Worm (Caenorhabditis elegans) whole organism, L4 larva: ENCODE data around the gene C05B5.17.

ENCODE experiments used
- F10B5.3 ChIP-seq: sonication (generic microtip); optimal IDR thresholded peaks from 2 replicates; lab custom pipeline; 2016; ENCODE audit warnings: mild to moderate bottlenecking, missing genetic modification characterization, missing compliant biosample characterization
- F49E8.2 ChIP-seq: sonication (generic microtip); optimal IDR thresholded peaks from 2 replicates; lab custom pipeline; 2016; ENCODE audit warnings: missing compliant biosample characterization, mild to moderate bottlenecking, missing genetic modification characterization, borderline replicate concordance
- T26A8.4 ChIP-seq: fragments of 200-800 bp; sonication (Bioruptor generic); IDR thresholded peaks from 2 replicates; pipeline ENCODE4 v1.3.6; 2022; ENCODE audit warnings: missing genetic modification characterization, missing compliant biosample characterization
- Y5F2A.4 ChIP-seq: fragments of 200-800 bp; sonication (Bioruptor generic); optimal IDR thresholded peaks from 2 replicates; lab custom pipeline; 2018; ENCODE audit warnings: mild to moderate bottlenecking, missing genetic modification characterization, missing compliant biosample characterization
- ZK546.5 ChIP-seq, 2 experiments: sonication (generic microtip); optimal IDR thresholded peaks; 2 replicates each; lab custom pipeline; 2017; ENCODE audit warnings: missing biosample characterization in 2 of 2, missing genetic modification characterization in 2 of 2
- aha-1 ChIP-seq: fragments of 150-350 bp; peaks from one replicate; lab custom pipeline; 2014; ENCODE audit warnings: missing biosample characterization, missing genetic modification characterization
- aly-2 ChIP-seq: sonication (generic microtip); optimal IDR thresholded peaks from 2 replicates; lab custom pipeline; 2018; ENCODE audit warnings: missing biosample characterization, missing genetic modification characterization
- ama-1 ChIP-seq: fragments of 150-350 bp; optimal IDR thresholded peaks from 2 replicates; lab custom pipeline; 2014; ENCODE audit warnings: inconsistent platforms, mixed read lengths
- ceh-20 ChIP-seq: fragments of 200-800 bp; sonication (Bioruptor generic); IDR thresholded peaks from 2 replicates; pipeline ENCODE4 v1.3.6; 2022; ENCODE audit warnings: missing genetic modification reagents, missing genetic modification characterization, missing compliant biosample characterization
- ceh-32 ChIP-seq: sonication (generic microtip); optimal IDR thresholded peaks from 2 replicates; lab custom pipeline; 2016; ENCODE audit warnings: mild to moderate bottlenecking, missing genetic modification characterization, missing compliant biosample characterization; ENCODE audit not compliant: poor library complexity
- ceh-62 ChIP-seq: sonication (generic microtip); optimal IDR thresholded peaks from 2 replicates; lab custom pipeline; 2017; ENCODE audit warnings: missing biosample characterization, missing genetic modification characterization
- ctbp-1 ChIP-seq: fragments of 200-800 bp; sonication (Bioruptor generic); IDR thresholded peaks from 2 replicates; pipeline ENCODE4 v1.3.6; 2022; ENCODE audit warnings: missing genetic modification reagents, missing genetic modification characterization, missing compliant biosample characterization
- daf-12 ChIP-seq: fragments of 150-350 bp; optimal IDR thresholded peaks from 2 replicates; lab custom pipeline; 2014; ENCODE audit warnings: missing biosample characterization, missing genetic modification reagents, missing genetic modification characterization
- daf-19 ChIP-seq: fragments of 200-800 bp; sonication (Bioruptor generic); conservative IDR thresholded peaks from 2 replicates; pipeline ENCODE4 v1.3.6; 2022; ENCODE audit warnings: missing genetic modification characterization, missing compliant biosample characterization
- dmd-8 ChIP-seq: fragments of 200-800 bp; sonication (Bioruptor generic); IDR thresholded peaks from 2 replicates; pipeline ENCODE4 v1.3.6; 2022; ENCODE audit warnings: missing genetic modification characterization, missing compliant biosample characterization
- duxl-1 ChIP-seq: sonication (generic microtip); optimal IDR thresholded peaks from 2 replicates; lab custom pipeline; 2016; ENCODE audit warnings: mild to moderate bottlenecking, missing genetic modification characterization, moderate library complexity, missing compliant biosample characterization; ENCODE audit not compliant: poor library complexity
- egl-27 ChIP-seq: sonication (generic microtip); optimal IDR thresholded peaks from 3 replicates; lab custom pipeline; 2017; ENCODE audit warnings: missing biosample characterization, missing genetic modification reagents, missing genetic modification characterization
- fkh-10 ChIP-seq: fragments of 150-350 bp; optimal IDR thresholded peaks from 2 replicates; lab custom pipeline; 2014; ENCODE audit warnings: missing biosample characterization, missing genetic modification reagents, missing genetic modification characterization
- gei-8 ChIP-seq: fragments of 200-800 bp; sonication (Bioruptor generic); optimal IDR thresholded peaks from 2 replicates; lab custom pipeline; 2018; ENCODE audit warnings: mild to moderate bottlenecking, missing genetic modification characterization, missing compliant biosample characterization
- hlh-30 ChIP-seq: sonication (generic microtip); optimal IDR thresholded peaks from 2 replicates; lab custom pipeline; 2017; ENCODE audit warnings: antibody characterized with exemption, mild to moderate bottlenecking, missing genetic modification characterization, missing compliant biosample characterization; ENCODE audit not compliant: insufficient read depth
- hmg-1.1 ChIP-seq: fragments of 200-800 bp; sonication (Bioruptor generic); IDR thresholded peaks from 2 replicates; pipeline ENCODE4 v1.3.6; 2022; ENCODE audit warnings: missing genetic modification reagents, missing genetic modification characterization, missing compliant biosample characterization
- lin-29 ChIP-seq: fragments of 200-800 bp; sonication (Bioruptor generic); IDR thresholded peaks from 2 replicates; pipeline ENCODE4 v1.3.6; 2022; ENCODE audit warnings: missing genetic modification reagents, missing genetic modification characterization, missing compliant biosample characterization
- lin-38 ChIP-seq: fragments of 200-800 bp; sonication (Bioruptor generic); IDR thresholded peaks from 2 replicates; pipeline ENCODE4 v1.3.6; 2022; ENCODE audit warnings: missing genetic modification reagents, missing genetic modification characterization, missing compliant biosample characterization
- lsy-2 ChIP-seq, 2 experiments: fragments of 150-350 bp in 1 of 2; sonication (generic microtip) in 1 of 2; optimal IDR thresholded peaks; 2 replicates each; lab custom pipeline; 2014 to 2017; ENCODE audit warnings: missing biosample characterization in 2 of 2, missing genetic modification characterization in 2 of 2
- mdl-1 ChIP-seq, 2 experiments: fragments of 150-350 bp in 1 of 2; sonication (generic microtip) in 1 of 2; optimal IDR thresholded peaks; 2 replicates each; lab custom pipeline; 2014 to 2017; ENCODE audit warnings: missing biosample characterization in 2 of 2, missing genetic modification characterization in 2 of 2
- mep-1 ChIP-seq: fragments of 150-350 bp; sonication (generic microtip); optimal IDR thresholded peaks from 3 replicates; lab custom pipeline; 2014; ENCODE audit warnings: missing biosample characterization, missing genetic modification characterization
- mes-2 ChIP-seq: sonication (generic microtip); optimal IDR thresholded peaks from 2 replicates; lab custom pipeline; 2016; ENCODE audit warnings: missing genotype, mild to moderate bottlenecking, missing genetic modification characterization, missing compliant biosample characterization; ENCODE audit not compliant: poor library complexity, severe bottlenecking
- mxl-2 ChIP-seq: fragments of 200-800 bp; sonication (Bioruptor generic); conservative IDR thresholded peaks from 2 replicates; pipeline ENCODE4 v1.3.6; 2022; ENCODE audit warnings: missing genetic modification reagents, missing genetic modification characterization, missing compliant biosample characterization
- nhr-42 ChIP-seq: fragments of 200-800 bp; sonication (Bioruptor generic); IDR thresholded peaks from 2 replicates; pipeline ENCODE4 v1.3.6; 2022; ENCODE audit warnings: missing genetic modification characterization, missing compliant biosample characterization
- nhr-76 ChIP-seq: fragments of 150-350 bp; optimal IDR thresholded peaks from 2 replicates; lab custom pipeline; 2014; ENCODE audit warnings: missing biosample characterization, missing genetic modification characterization
- nhr-77 ChIP-seq: fragments of 150-350 bp; optimal IDR thresholded peaks from 2 replicates; lab custom pipeline; 2014; ENCODE audit warnings: missing biosample characterization, missing genetic modification characterization
- rbr-2 ChIP-seq: sonication (generic microtip); optimal IDR thresholded peaks from 2 replicates; lab custom pipeline; 2016; ENCODE audit warnings: missing genotype, missing genetic modification characterization, missing compliant biosample characterization
- saeg-2 ChIP-seq: fragments of 200-800 bp; sonication (Bioruptor generic); IDR thresholded peaks from 2 replicates; pipeline ENCODE4 v1.3.6; 2022; ENCODE audit warnings: missing genetic modification reagents, missing genetic modification characterization, missing compliant biosample characterization
- snpc-1.2 ChIP-seq: fragments of 200-800 bp; sonication (Bioruptor generic); IDR thresholded peaks from 2 replicates; pipeline ENCODE4 v1.3.6; 2022; ENCODE audit warnings: missing genetic modification reagents, missing genetic modification characterization, missing compliant biosample characterization
- spr-1 ChIP-seq: sonication (generic microtip); optimal IDR thresholded peaks from 2 replicates; lab custom pipeline; 2016; ENCODE audit warnings: mild to moderate bottlenecking, missing genetic modification characterization, missing compliant biosample characterization
- unc-39 ChIP-seq: sonication (generic microtip); optimal IDR thresholded peaks from 2 replicates; lab custom pipeline; 2017; ENCODE audit warnings: missing biosample characterization, missing genetic modification characterization
- unc-62 ChIP-seq, 3 experiments: fragments of 150-350 bp in 1 of 3; sonication (generic microtip); optimal IDR thresholded peaks in 2 of 3; peaks in 1 of 3; 1 replicate in 1 of 3; 2 replicates in 2 of 3; lab custom pipeline; 2014 to 2017; ENCODE audit warnings: missing biosample characterization in 3 of 3, missing genetic modification characterization in 3 of 3, missing genetic modification reagents in 3 of 3, missing genotype in 1 of 3
- vab-7 ChIP-seq: fragments of 200-800 bp; sonication (Bioruptor generic); IDR thresholded peaks from 2 replicates; pipeline ENCODE4 v1.3.6; 2022; ENCODE audit warnings: missing genetic modification reagents, missing genetic modification characterization, missing compliant biosample characterization
- zip-11 ChIP-seq: fragments of 200-800 bp; sonication (Bioruptor generic); IDR thresholded peaks from 2 replicates; pipeline ENCODE4 v1.3.6; 2022; ENCODE audit warnings: missing genetic modification characterization, missing compliant biosample characterization
- ztf-11 ChIP-seq: fragments of 150-350 bp; optimal IDR thresholded peaks from 2 replicates; lab custom pipeline; 2014; ENCODE audit warnings: missing biosample characterization, missing genetic modification characterization

The C05B5.17 gene

ce11 chrIII:10016413-10017051, 17.4 kb upstream of the C05B5.17 start, which contains the start of gene rgs-1:
TSS of gene rgs-1 (minus strand) at chrIII:10016558.
- peak; percentile 32 for TF ChIP-seq aha-1
- TF ChIP-seq gei-8 (GFP tag; lab: Kevin White, UChicago), result no peak
- no peak for TF ChIP-seq F10B5.3
- peak; percentile 64 for TF ChIP-seq hmg-1.1 (GFP tag; lab: Robert Waterston, UW)
- TF ChIP-seq aly-2 (tag; lab: Kevin White, UChicago), result no peak
- no peak for TF ChIP-seq mep-1 (tag; lab: Kevin White, UChicago)
- no peak for TF ChIP-seq ztf-11
- TF ChIP-seq hlh-30 (tag; lab: Kevin White, UChicago), result peak; percentile 89
- TF ChIP-seq nhr-77 (tag; lab: Kevin White, UChicago), result no peak
- TF ChIP-seq vab-7 (GFP tag; lab: Robert Waterston, UW), result no peak
- no peak for TF ChIP-seq mxl-2 (GFP tag; lab: Robert Waterston, UW)
- TF ChIP-seq mdl-1 (tag; optimal IDR thresholded peaks at IDR 0.05; lab: Kevin White, UChicago), result peak in 1 of 2 experiments; percentile 85
- TF ChIP-seq ZK546.5 (tag; optimal IDR thresholded peaks at IDR 0.05; lab: Kevin White, UChicago), result no peak
- no peak for TF ChIP-seq mes-2 (tag; lab: Kevin White, UChicago)
- no peak; the same call in 1 of the 2 replicates for TF ChIP-seq ctbp-1 (GFP tag; lab: Robert Waterston, UW)
- no peak for TF ChIP-seq nhr-42 (GFP tag; lab: Robert Waterston, UW)
- TF ChIP-seq lin-38 (GFP tag; lab: Robert Waterston, UW), result no peak
- no peak for TF ChIP-seq zip-11 (GFP tag; lab: Robert Waterston, UW)
- no peak for TF ChIP-seq egl-27
- TF ChIP-seq ceh-62 (tag; lab: Kevin White, UChicago), result no peak
- no peak for TF ChIP-seq daf-19 (GFP tag; lab: Robert Waterston, UW)
- no peak for TF ChIP-seq lin-29 (GFP tag; lab: Robert Waterston, UW)
- TF ChIP-seq snpc-1.2 (GFP tag; lab: Robert Waterston, UW), result no peak
- TF ChIP-seq ama-1 (lab: Kevin White, UChicago), result no peak
- TF ChIP-seq lsy-2 (tag; optimal IDR thresholded peaks at IDR 0.05; lab: Kevin White, UChicago), result peak; percentile 45 to 53
- TF ChIP-seq T26A8.4, result no peak
- no peak for TF ChIP-seq ceh-32 (tag; lab: Kevin White, UChicago)
- no peak for TF ChIP-seq Y5F2A.4 (GFP tag; lab: Kevin White, UChicago)
- TF ChIP-seq F49E8.2 (tag; lab: Kevin White, UChicago), result no peak
- TF ChIP-seq spr-1 (tag; lab: Kevin White, UChicago), result no peak
- TF ChIP-seq fkh-10 (GFP tag; lab: Kevin White, UChicago), result peak; percentile 37
- TF ChIP-seq ceh-20 (GFP tag; lab: Robert Waterston, UW), result no peak
- TF ChIP-seq duxl-1 (tag; lab: Kevin White, UChicago), result no peak
- no peak for TF ChIP-seq saeg-2 (GFP tag; lab: Robert Waterston, UW)
- peak; percentile 56 for TF ChIP-seq rbr-2 (tag; lab: Kevin White, UChicago)
- TF ChIP-seq daf-12, result no peak
- no peak for TF ChIP-seq unc-39 (tag; lab: Kevin White, UChicago)
- peak in 1 of 2 experiments; percentile 95 for TF ChIP-seq unc-62 (GFP tag; optimal IDR thresholded peaks at IDR 0.05 in 1 of 2; lab: Kevin White, UChicago)
- no peak for TF ChIP-seq unc-62 (tag; optimal IDR thresholded peaks at IDR 0.05; lab: Kevin White, UChicago)
- no peak for TF ChIP-seq nhr-76 (tag; lab: Kevin White, UChicago)
- no peak for TF ChIP-seq dmd-8 (GFP tag; lab: Robert Waterston, UW)
